Worm (Caenorhabditis elegans) whole organism, L1 larva: ENCODE measurements around the gene srsx-14.

Experiments
- C34B4.2 ChIP-seq: sonication (generic microtip); optimal IDR thresholded peaks from 2 replicates; lab custom pipeline; 2017; ENCODE audit warnings: mild to moderate bottlenecking, missing genetic modification characterization, missing compliant biosample characterization
- F16B12.6 ChIP-seq: fragments of 150-350 bp; optimal IDR thresholded peaks from 2 replicates; lab custom pipeline; 2014; ENCODE audit warnings: missing biosample characterization, missing genetic modification characterization
- Y116A8C.19 ChIP-seq: sonication (generic microtip); optimal IDR thresholded peaks from 2 replicates; lab custom pipeline; 2016; ENCODE audit warnings: missing compliant biosample characterization, missing genetic modification characterization, borderline replicate concordance
- aha-1 ChIP-seq: fragments of 150-350 bp; optimal IDR thresholded peaks from 2 replicates; lab custom pipeline; 2014; ENCODE audit warnings: missing biosample characterization, missing genetic modification characterization
- alr-1 ChIP-seq: fragments of 200-800 bp; sonication (Bioruptor generic); optimal IDR thresholded peaks from 2 replicates; lab custom pipeline; 2018; ENCODE audit warnings: borderline replicate concordance, mild to moderate bottlenecking, missing genetic modification characterization, missing compliant biosample characterization
- blmp-1 ChIP-seq: fragments of 150-350 bp; optimal IDR thresholded peaks from 2 replicates; lab custom pipeline; 2014; ENCODE audit warnings: missing biosample characterization, missing genetic modification characterization
- ceh-63 ChIP-seq: fragments of 200-800 bp; sonication (Bioruptor generic); optimal IDR thresholded peaks from 2 replicates; lab custom pipeline; 2018; ENCODE audit warnings: mild to moderate bottlenecking, missing genetic modification characterization, missing compliant biosample characterization
- ceh-8 ChIP-seq: fragments of 200-800 bp; sonication (Bioruptor generic); optimal IDR thresholded peaks from 2 replicates; lab custom pipeline; 2018; ENCODE audit warnings: mild to moderate bottlenecking, missing genetic modification characterization, moderate library complexity, missing compliant biosample characterization
- ceh-88 ChIP-seq: fragments of 200-800 bp; sonication (Bioruptor generic); IDR thresholded peaks from 2 replicates; pipeline ENCODE4 v1.3.6; 2022; ENCODE audit warnings: missing genetic modification characterization, missing compliant biosample characterization
- dpl-1 ChIP-seq, 3 experiments: fragments of 150-350 bp in 2 of 3; sonication (generic microtip) in 1 of 3; optimal IDR thresholded peaks; 2 replicates each; lab custom pipeline; 2014 to 2017; ENCODE audit warnings: missing biosample characterization in 3 of 3, missing genetic modification characterization in 3 of 3, missing genetic modification reagents in 3 of 3
- efl-1 ChIP-seq, 4 experiments: fragments of 150-350 bp; optimal IDR thresholded peaks in 3 of 4; peaks in 1 of 4; 1 replicate in 1 of 4; 2 replicates in 3 of 4; lab custom pipeline; 2014; ENCODE audit warnings: missing biosample characterization in 2 of 4, missing genetic modification characterization in 2 of 4, missing genetic modification reagents in 2 of 4
- egl-13 ChIP-seq: sonication (generic microtip); optimal IDR thresholded peaks from 2 replicates; lab custom pipeline; 2016; ENCODE audit warnings: missing genotype, missing genetic modification reagents, missing genetic modification characterization, missing compliant biosample characterization
- elt-3 ChIP-seq, 6 experiments: fragments of 150-350 bp in 1 of 6; sonication (generic microtip); optimal IDR thresholded peaks; 2 replicates each; lab custom pipeline; 2017 to 2018; ENCODE audit warnings: missing biosample characterization in 6 of 6, missing genetic modification characterization in 6 of 6, inconsistent platforms in 1 of 6
- ets-5 ChIP-seq: fragments of 200-800 bp; sonication (Bioruptor generic); IDR thresholded peaks from 2 replicates; pipeline ENCODE4 v1.3.6; 2022; ENCODE audit warnings: missing genetic modification characterization, missing compliant biosample characterization
- fkh-10 ChIP-seq: sonication (generic microtip); optimal IDR thresholded peaks from 2 replicates; lab custom pipeline; 2017; ENCODE audit warnings: missing biosample characterization, missing genetic modification reagents, missing genetic modification characterization
- fos-1 ChIP-seq: fragments of 150-350 bp; optimal IDR thresholded peaks from 2 replicates; lab custom pipeline; 2014; ENCODE audit warnings: missing biosample characterization, missing genetic modification characterization
- hlh-4 ChIP-seq: sonication (generic microtip); optimal IDR thresholded peaks from 2 replicates; lab custom pipeline; 2016; ENCODE audit warnings: mild to moderate bottlenecking, missing genetic modification characterization, missing compliant biosample characterization
- jun-1 ChIP-seq: fragments of 150-350 bp; optimal IDR thresholded peaks from 2 replicates; lab custom pipeline; 2014; ENCODE audit warnings: missing biosample characterization, missing genetic modification reagents, missing genetic modification characterization
- lin-13 ChIP-seq: fragments of 150-350 bp; optimal IDR thresholded peaks from 2 replicates; lab custom pipeline; 2014; ENCODE audit warnings: missing biosample characterization, missing genetic modification reagents, missing genetic modification characterization
- lin-14 ChIP-seq: fragments of 200-800 bp; sonication (Bioruptor generic); optimal IDR thresholded peaks from 2 replicates; lab custom pipeline; 2018; ENCODE audit warnings: mild to moderate bottlenecking, missing genetic modification characterization, moderate library complexity, missing compliant biosample characterization
- lin-35 ChIP-seq, 2 experiments: fragments of 150-350 bp; optimal IDR thresholded peaks; 2 replicates each; lab custom pipeline; 2014; ENCODE audit warnings: missing biosample characterization in 2 of 2, missing genetic modification characterization in 2 of 2, missing genetic modification reagents in 2 of 2
- lin-39 ChIP-seq: fragments of 150-350 bp; optimal IDR thresholded peaks from 2 replicates; lab custom pipeline; 2014; ENCODE audit warnings: missing biosample characterization, missing genetic modification reagents, missing genetic modification characterization
- lir-3 ChIP-seq: sonication (generic microtip); optimal IDR thresholded peaks from 2 replicates; lab custom pipeline; 2016; ENCODE audit warnings: mild to moderate bottlenecking, missing genetic modification characterization, moderate library complexity, missing compliant biosample characterization; ENCODE audit not compliant: poor library complexity
- lsy-2 ChIP-seq, 2 experiments: fragments of 150-350 bp; optimal IDR thresholded peaks; 2 replicates each; lab custom pipeline; 2014; ENCODE audit warnings: missing biosample characterization in 2 of 2, missing genetic modification characterization in 2 of 2
- mdl-1 ChIP-seq, 2 experiments: fragments of 150-350 bp; optimal IDR thresholded peaks; 2 replicates each; lab custom pipeline; 2014 to 2017; ENCODE audit warnings: missing biosample characterization in 2 of 2, missing genetic modification characterization in 2 of 2, inconsistent platforms in 1 of 2
- mef-2 ChIP-seq: fragments of 150-350 bp; optimal IDR thresholded peaks from 2 replicates; lab custom pipeline; 2014; ENCODE audit warnings: missing biosample characterization, missing genetic modification characterization
- mep-1 ChIP-seq: fragments of 150-350 bp; optimal IDR thresholded peaks from 2 replicates; lab custom pipeline; 2014; ENCODE audit warnings: missing biosample characterization, missing genetic modification characterization
- nhr-12 ChIP-seq: sonication (generic microtip); optimal IDR thresholded peaks from 2 replicates; lab custom pipeline; 2017; ENCODE audit warnings: missing biosample characterization, missing genetic modification characterization
- nhr-19 ChIP-seq: fragments of 200-800 bp; sonication (Bioruptor generic); conservative IDR thresholded peaks from 2 replicates; pipeline ENCODE4 v1.3.6; 2022; ENCODE audit warnings: missing genetic modification characterization, missing compliant biosample characterization
- nhr-20 ChIP-seq: sonication (generic microtip); optimal IDR thresholded peaks from 2 replicates; lab custom pipeline; 2016; ENCODE audit warnings: mild to moderate bottlenecking, missing genetic modification characterization, missing compliant biosample characterization
- nhr-28 ChIP-seq: fragments of 150-350 bp; optimal IDR thresholded peaks from 2 replicates; lab custom pipeline; 2014; ENCODE audit warnings: missing biosample characterization, missing genetic modification characterization
- nhr-47 ChIP-seq: sonication (generic microtip); optimal IDR thresholded peaks from 2 replicates; lab custom pipeline; 2016; ENCODE audit warnings: mild to moderate bottlenecking, missing genetic modification characterization, moderate library complexity, missing compliant biosample characterization
- nhr-77 ChIP-seq: fragments of 150-350 bp; optimal IDR thresholded peaks from 2 replicates; lab custom pipeline; 2014; ENCODE audit warnings: missing biosample characterization, missing genetic modification characterization
- nhr-84 ChIP-seq: sonication (generic microtip); optimal IDR thresholded peaks from 2 replicates; lab custom pipeline; 2017; ENCODE audit warnings: missing biosample characterization, missing genetic modification characterization
- nhr-85 ChIP-seq: sonication (generic microtip); peaks from one replicate; lab custom pipeline; 2016; ENCODE audit warnings: missing genetic modification characterization, inconsistent platforms, missing compliant biosample characterization
- nhr-90 ChIP-seq: sonication (generic microtip); optimal IDR thresholded peaks from 2 replicates; lab custom pipeline; 2016; ENCODE audit warnings: mild to moderate bottlenecking, missing genetic modification characterization, missing compliant biosample characterization; ENCODE audit not compliant: poor library complexity
- pag-3 ChIP-seq: sonication (generic microtip); optimal IDR thresholded peaks from 2 replicates; lab custom pipeline; 2017; ENCODE audit warnings: missing genetic modification characterization, mild to moderate bottlenecking, missing compliant biosample characterization, antibody characterized with exemption, borderline replicate concordance; ENCODE audit not compliant: insufficient read depth
- pqm-1 ChIP-seq: sonication (generic microtip); optimal IDR thresholded peaks from 3 replicates; lab custom pipeline; 2017; ENCODE audit warnings: missing biosample characterization, missing genetic modification characterization
- rnt-1 ChIP-seq: sonication (generic microtip); optimal IDR thresholded peaks from 2 replicates; lab custom pipeline; 2016; ENCODE audit warnings: mild to moderate bottlenecking, missing genetic modification characterization, moderate library complexity, missing compliant biosample characterization
- skn-1 ChIP-seq: fragments of 150-350 bp; optimal IDR thresholded peaks from 2 replicates; lab custom pipeline; 2014; ENCODE audit warnings: missing biosample characterization, missing genetic modification characterization
- snu-23 ChIP-seq: sonication (generic microtip); optimal IDR thresholded peaks from 2 replicates; lab custom pipeline; 2016; ENCODE audit warnings: missing genetic modification characterization, missing compliant biosample characterization
- sup-37 ChIP-seq: fragments of 200-800 bp; sonication (Bioruptor generic); optimal IDR thresholded peaks from 2 replicates; lab custom pipeline; 2018; ENCODE audit warnings: mild to moderate bottlenecking, missing genetic modification characterization, missing compliant biosample characterization
- tbx-2 ChIP-seq: sonication (generic microtip); optimal IDR thresholded peaks from 2 replicates; lab custom pipeline; 2016; ENCODE audit warnings: missing genetic modification characterization, missing compliant biosample characterization
- unc-30 ChIP-seq: sonication (generic microtip); optimal IDR thresholded peaks from 2 replicates; lab custom pipeline; 2017; ENCODE audit warnings: missing biosample characterization, missing genetic modification characterization
- unc-62 ChIP-seq: fragments of 150-350 bp; optimal IDR thresholded peaks from 2 replicates; lab custom pipeline; 2014; ENCODE audit warnings: missing biosample characterization, missing genetic modification reagents, missing genetic modification characterization
- unc-98 ChIP-seq: fragments of 200-800 bp; sonication (Bioruptor generic); IDR thresholded peaks from 2 replicates; pipeline ENCODE4 v1.3.6; 2022; ENCODE audit warnings: missing genetic modification characterization, missing compliant biosample characterization
- xbp-1 ChIP-seq: sonication (generic microtip); optimal IDR thresholded peaks from 2 replicates; lab custom pipeline; 2016; ENCODE audit warnings: missing genetic modification characterization, missing compliant biosample characterization
- zag-1 ChIP-seq: fragments of 150-350 bp; optimal IDR thresholded peaks from 2 replicates; lab custom pipeline; 2014; ENCODE audit warnings: missing biosample characterization, missing genetic modification characterization
- zip-4 ChIP-seq: fragments of 200-800 bp; sonication (Bioruptor generic); optimal IDR thresholded peaks from 2 replicates; lab custom pipeline; 2018; ENCODE audit warnings: mild to moderate bottlenecking, missing genetic modification characterization, moderate library complexity, missing compliant biosample characterization
- ztf-11 ChIP-seq, 2 experiments: sonication (generic microtip); optimal IDR thresholded peaks; 2 replicates each; lab custom pipeline; 2016 to 2017; ENCODE audit warnings: missing genetic modification characterization in 2 of 2, missing biosample characterization in 1 of 2, missing compliant biosample characterization in 1 of 2
- ztf-4 ChIP-seq: fragments of 150-350 bp; optimal IDR thresholded peaks from 2 replicates; lab custom pipeline; 2014; ENCODE audit warnings: missing biosample characterization, missing genetic modification characterization

Gene srsx-14

DNA sequence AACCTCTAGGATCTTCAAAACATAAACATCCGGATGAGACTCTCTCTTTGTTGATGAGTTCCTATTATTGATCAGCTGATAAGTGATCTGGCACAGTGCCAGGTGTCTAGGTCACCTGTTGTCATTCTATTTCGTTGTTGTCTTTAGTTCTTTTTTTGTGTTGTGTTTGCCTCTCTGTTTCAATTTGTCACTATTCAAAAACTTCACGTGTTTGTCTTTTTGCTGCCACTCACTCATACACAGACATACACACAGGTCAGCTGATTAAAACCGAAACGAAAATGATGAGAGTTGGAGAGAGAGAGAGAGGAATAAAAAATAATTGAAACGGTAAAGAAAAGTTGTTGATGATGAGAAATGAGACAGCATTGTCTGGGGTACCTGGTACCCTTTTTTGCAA lies 35.8 kb downstream of the srsx-14 start (continued):
- TF ChIP-seq nhr-12 (tag; lab: Kevin White, UChicago) (no peak), elt-3 (tag; optimal IDR thresholded peaks at IDR 0.05; lab: Kevin White, UChicago) (peak in 3 of 6 experiments; percentile 37 to 88 (median 76)), unc-30 (no peak), unc-98 (no peak), nhr-84 (tag; lab: Kevin White, UChicago) (no peak)

DNA sequence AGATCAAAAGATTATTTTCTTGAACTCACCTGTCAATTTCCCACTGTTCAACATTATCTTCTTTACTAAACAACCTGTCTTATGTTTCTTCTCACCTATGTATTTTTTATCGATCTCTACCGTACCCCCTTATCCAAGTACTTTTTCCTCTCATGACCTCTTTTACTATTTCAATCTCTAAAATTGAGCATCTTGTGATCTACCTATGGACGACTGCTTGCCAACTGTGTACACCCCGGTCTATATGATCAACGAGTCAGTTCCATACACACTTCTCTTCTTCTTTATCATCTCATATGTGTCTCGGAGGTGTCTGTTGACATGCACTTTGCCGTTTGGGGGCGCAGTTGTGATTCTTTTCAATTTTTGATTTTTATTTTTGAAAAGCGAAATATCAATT lies 36.8 kb downstream of the srsx-14 start:
- TF ChIP-seq sup-37 (no peak), alr-1 (tag; lab: Kevin White, UChicago) (no peak), nhr-85 (peak; percentile 65), ets-5 (GFP tag; lab: Robert Waterston, UW) (no peak), fkh-10 (no peak), egl-13 (tag; lab: Kevin White, UChicago) (no peak), lin-39 (tag; lab: Kevin White, UChicago) (no peak), Y116A8C.19 (tag; lab: Kevin White, UChicago) (no peak), ceh-88 (no peak), rnt-1 (peak; percentile 11), skn-1 (tag; lab: Kevin White, UChicago) (peak; percentile 56), elt-3 (tag; optimal IDR thresholded peaks at IDR 0.05; lab: Kevin White, UChicago) (peak in 1 of 6 experiments; percentile 6), nhr-47 (tag; lab: Kevin White, UChicago) (no peak), unc-62 (GFP tag; lab: Kevin White, UChicago) (no peak), fos-1 (tag; lab: Kevin White, UChicago) (no peak), nhr-19 (GFP tag; lab: Robert Waterston, UW) (no peak), C34B4.2 (tag; lab: Kevin White, UChicago) (no peak), lin-14 (GFP tag; lab: Kevin White, UChicago) (peak; percentile 74), zip-4 (GFP tag; lab: Kevin White, UChicago) (no peak), hlh-4 (tag; lab: Kevin White, UChicago) (no peak), mdl-1 (tag; optimal IDR thresholded peaks at IDR 0.05; lab: Kevin White, UChicago) (peak in 1 of 2 experiments; percentile 64), lin-13 (GFP tag; lab: Kevin White, UChicago) (peak; percentile 33), aha-1 (tag; lab: Kevin White, UChicago) (no peak), nhr-20 (tag; lab: Kevin White, UChicago) (peak; percentile 61), tbx-2 (peak; percentile 26), ztf-11 (tag; optimal IDR thresholded peaks at IDR 0.05; lab: Kevin White, UChicago) (no peak), F16B12.6 (no peak), nhr-77 (tag; lab: Kevin White, UChicago) (peak; percentile 64), jun-1 (tag; lab: Kevin White, UChicago) (no peak), lin-35 (GFP tag; optimal IDR thresholded peaks at IDR 0.05; lab: Kevin White, UChicago) (peak in 1 of 2 experiments; percentile 79), mep-1 (tag; lab: Kevin White, UChicago) (peak; percentile 31), ceh-63 (GFP tag; lab: Kevin White, UChicago) (no peak), efl-1 (optimal IDR thresholded peaks at IDR 0.05; lab: Kevin White, UChicago) (peak in 1 of 2 experiments; percentile 0), efl-1 (GFP tag; optimal IDR thresholded peaks at IDR 0.05 in 1 of 2; lab: Kevin White, UChicago) (peak in 1 of 2 experiments; percentile 92), pag-3 (tag; lab: Kevin White, UChicago) (no peak), blmp-1 (tag; lab: Kevin White, UChicago) (peak; percentile 6), dpl-1 (GFP tag; optimal IDR thresholded peaks at IDR 0.05; lab: Kevin White, UChicago) (peak in 1 of 3 experiments; percentile 5), snu-23 (peak; percentile 35), ztf-4 (tag; lab: Kevin White, UChicago) (no peak), pqm-1 (tag; lab: Kevin White, UChicago) (no peak), mef-2 (no peak), nhr-28 (tag; lab: Kevin White, UChicago) (no peak), nhr-90 (tag; lab: Kevin White, UChicago) (no peak), lir-3 (tag; lab: Kevin White, UChicago) (no peak), zag-1 (tag; lab: Kevin White, UChicago) (no peak), lsy-2 (tag; optimal IDR thresholded peaks at IDR 0.05; lab: Kevin White, UChicago) (peak; percentile 40 to 70), ceh-8 (GFP tag; lab: Kevin White, UChicago) (no peak), xbp-1 (tag; lab: Kevin White, UChicago) (no peak)
